Fruit fly (Drosophila melanogaster) whole organism, embryonic: ENCODE results near the gene Rab9D.

Source experiments
- Ada2b ChIP-seq: fragments of 200-800 bp; sonication (Bioruptor generic); IDR thresholded peaks from 2 replicates; pipeline ENCODE4 v1.3.6; 2022; ENCODE audit warnings: missing biosample characterization, missing genetic modification characterization
- Bteb2 ChIP-seq: fragments of 200-800 bp; sonication (Bioruptor generic); optimal IDR thresholded peaks from 2 replicates; lab custom pipeline; 2016; ENCODE audit warnings: missing biosample characterization, missing genetic modification characterization
- CG11560 ChIP-seq: fragments of 200-800 bp; sonication (Bioruptor generic); IDR thresholded peaks from 3 replicates; pipeline ENCODE4 v1.3.6; 2022; ENCODE audit warnings: missing biosample characterization, missing genetic modification characterization
- CG12155 ChIP-seq: fragments of 200-800 bp; sonication (Bioruptor generic); optimal IDR thresholded peaks from 3 replicates; lab custom pipeline; 2016; ENCODE audit warnings: missing biosample characterization, missing genetic modification characterization
- CG12236 ChIP-seq: fragments of 200-800 bp; sonication (Bioruptor generic); optimal IDR thresholded peaks from 2 replicates; lab custom pipeline; 2016; ENCODE audit warnings: missing biosample characterization, missing genetic modification characterization
- CG12391 ChIP-seq: fragments of 200-800 bp; sonication (Bioruptor generic); optimal IDR thresholded peaks from 3 replicates; lab custom pipeline; 2018; ENCODE audit warnings: missing biosample characterization, mild to moderate bottlenecking, missing genetic modification characterization, moderate library complexity
- CG13624 ChIP-seq: fragments of 200-800 bp; sonication (Bioruptor generic); optimal IDR thresholded peaks from 2 replicates; lab custom pipeline; 2016; ENCODE audit warnings: missing biosample characterization, missing genetic modification characterization
- CG14860 ChIP-seq: fragments of 200-800 bp; sonication (Bioruptor generic); IDR thresholded peaks from 3 replicates; pipeline ENCODE4 v1.3.6; 2022; ENCODE audit warnings: missing biosample characterization, missing genetic modification characterization; ENCODE audit not compliant: partially characterized antibody
- CG1603 ChIP-seq: fragments of 200-800 bp; sonication (Bioruptor generic); optimal IDR thresholded peaks from 2 replicates; lab custom pipeline; 2019; ENCODE audit warnings: missing biosample characterization, mild to moderate bottlenecking, missing genetic modification characterization, moderate library complexity
- CG16779 ChIP-seq: fragments of 200-800 bp; sonication (Bioruptor generic); IDR thresholded peaks from 2 replicates; pipeline ENCODE4 v1.3.6; 2022; ENCODE audit warnings: missing biosample characterization, missing genetic modification characterization
- CG16815 ChIP-seq: fragments of 200-800 bp; sonication (Bioruptor generic); optimal IDR thresholded peaks from 3 replicates; lab custom pipeline; 2017; ENCODE audit warnings: missing biosample characterization, mild to moderate bottlenecking, missing genetic modification characterization
- CG17612 ChIP-seq: fragments of 200-800 bp; sonication (Bioruptor generic); IDR thresholded peaks from 2 replicates; pipeline ENCODE4 v1.3.6; 2022; ENCODE audit warnings: missing biosample characterization, missing genetic modification characterization
- CG2116 ChIP-seq: fragments of 200-800 bp; sonication (Bioruptor generic); optimal IDR thresholded peaks from 3 replicates; lab custom pipeline; 2018; ENCODE audit warnings: missing biosample characterization, mild to moderate bottlenecking, missing genetic modification characterization
- CG30403 ChIP-seq: fragments of 200-800 bp; sonication (Bioruptor generic); optimal IDR thresholded peaks from 3 replicates; lab custom pipeline; 2016; ENCODE audit warnings: missing biosample characterization, missing genetic modification characterization
- CG31365 ChIP-seq: fragments of 200-800 bp; sonication (Bioruptor generic); optimal IDR thresholded peaks from 2 replicates; lab custom pipeline; 2018; ENCODE audit warnings: missing biosample characterization, mild to moderate bottlenecking, missing genetic modification characterization
- CG34376 ChIP-seq: fragments of 200-800 bp; sonication (Bioruptor generic); optimal IDR thresholded peaks from 2 replicates; lab custom pipeline; 2018; ENCODE audit warnings: missing biosample characterization, mild to moderate bottlenecking, missing genetic modification characterization
- CG6654 ChIP-seq: fragments of 200-800 bp; sonication (Bioruptor generic); optimal IDR thresholded peaks from 2 replicates; lab custom pipeline; 2017; ENCODE audit warnings: missing biosample characterization, mild to moderate bottlenecking, missing genetic modification characterization
- CG7839 ChIP-seq: fragments of 200-800 bp; sonication (Bioruptor generic); optimal IDR thresholded peaks from 3 replicates; lab custom pipeline; 2018; ENCODE audit warnings: missing biosample characterization, mild to moderate bottlenecking, missing genetic modification characterization, moderate library complexity
- CG7928 ChIP-seq: fragments of 200-800 bp; sonication (Bioruptor generic); optimal IDR thresholded peaks from 2 replicates; lab custom pipeline; 2017; ENCODE audit warnings: missing biosample characterization, mild to moderate bottlenecking, missing genetic modification characterization
- CG8359 ChIP-seq: fragments of 200-800 bp; sonication (Bioruptor generic); optimal IDR thresholded peaks from 2 replicates; lab custom pipeline; 2017; ENCODE audit warnings: missing biosample characterization, mild to moderate bottlenecking, missing genetic modification characterization, borderline replicate concordance
- CkIIα-i1 ChIP-seq: fragments of 200-800 bp; sonication (Bioruptor generic); IDR thresholded peaks from 2 replicates; pipeline ENCODE4 v1.3.6; 2022; ENCODE audit warnings: missing biosample characterization, missing genetic modification characterization
- D19B ChIP-seq: fragments of 200-800 bp; sonication (Bioruptor generic); optimal IDR thresholded peaks from 2 replicates; lab custom pipeline; 2017; ENCODE audit warnings: missing biosample characterization, mild to moderate bottlenecking, missing genetic modification characterization
- HHEX ChIP-seq: fragments of 200-800 bp; sonication (Bioruptor generic); optimal IDR thresholded peaks from 3 replicates; lab custom pipeline; 2017; ENCODE audit warnings: missing biosample characterization, mild to moderate bottlenecking, missing genetic modification characterization, missing genetic modification reagents
- Meics ChIP-seq: fragments of 200-800 bp; sonication (Bioruptor generic); optimal IDR thresholded peaks from 2 replicates; lab custom pipeline; 2017; ENCODE audit warnings: missing biosample characterization, mild to moderate bottlenecking, missing genetic modification characterization
- Mes4 ChIP-seq: fragments of 200-800 bp; sonication (Bioruptor generic); optimal IDR thresholded peaks from 2 replicates; lab custom pipeline; 2016; ENCODE audit warnings: missing biosample characterization, missing genetic modification characterization
- Oaz ChIP-seq: fragments of 200-800 bp; sonication (Bioruptor generic); IDR thresholded peaks from 2 replicates; pipeline ENCODE4 v1.3.6; 2022; ENCODE audit warnings: missing biosample characterization, missing genetic modification characterization
- Rfx ChIP-seq: fragments of 200-800 bp; sonication (Bioruptor generic); IDR thresholded peaks from 2 replicates; pipeline ENCODE4 v1.3.6; 2022; ENCODE audit warnings: missing biosample characterization, missing genetic modification characterization
- Rx ChIP-seq: fragments of 200-800 bp; sonication (Bioruptor generic); IDR thresholded peaks from 2 replicates; pipeline ENCODE4 v1.3.6; 2022; ENCODE audit warnings: missing biosample characterization, missing genetic modification characterization
- ash1 ChIP-seq: fragments of 200-800 bp; sonication (Bioruptor generic); optimal IDR thresholded peaks from 2 replicates; lab custom pipeline; 2018; ENCODE audit warnings: missing biosample characterization, mild to moderate bottlenecking, missing genetic modification characterization
- bigmax ChIP-seq: fragments of 200-800 bp; sonication (Bioruptor generic); optimal IDR thresholded peaks from 2 replicates; lab custom pipeline; 2018; ENCODE audit warnings: missing biosample characterization, mild to moderate bottlenecking, missing genetic modification characterization
- br ChIP-seq: fragments of >200 bp; optimal IDR thresholded peaks from 2 replicates; lab custom pipeline; 2017
- caup ChIP-seq: fragments of 200-800 bp; sonication (Bioruptor generic); optimal IDR thresholded peaks from 3 replicates; lab custom pipeline; 2017; ENCODE audit warnings: missing biosample characterization, mild to moderate bottlenecking, missing genetic modification characterization, moderate library complexity; ENCODE audit not compliant: severe bottlenecking
- cg ChIP-seq: fragments of 200-800 bp; sonication (Bioruptor generic); optimal IDR thresholded peaks from 3 replicates; lab custom pipeline; 2019; ENCODE audit warnings: missing biosample characterization, mild to moderate bottlenecking, missing genetic modification characterization, moderate library complexity
- chif ChIP-seq, 2 experiments: fragments of 200-800 bp; sonication (Bioruptor generic); optimal IDR thresholded peaks; 3 replicates each; lab custom pipeline; 2016; ENCODE audit warnings: missing biosample characterization in 2 of 2, missing genetic modification characterization in 2 of 2
- chm ChIP-seq: fragments of 200-800 bp; sonication (Bioruptor generic); IDR thresholded peaks from 2 replicates; pipeline ENCODE4 v1.3.6; 2022; ENCODE audit warnings: missing biosample characterization, missing genetic modification characterization
- da ChIP-seq: fragments of 200-800 bp; sonication (Bioruptor generic); optimal IDR thresholded peaks from 2 replicates; lab custom pipeline; 2016; ENCODE audit warnings: missing biosample characterization, missing genetic modification characterization
- dati ChIP-seq: fragments of 200-800 bp; sonication (Bioruptor generic); IDR thresholded peaks from 2 replicates; pipeline ENCODE4 v1.3.6; 2022; ENCODE audit warnings: missing biosample characterization, missing genetic modification characterization
- fd3F ChIP-seq: fragments of 200-800 bp; sonication (Bioruptor generic); optimal IDR thresholded peaks from 2 replicates; lab custom pipeline; 2018; ENCODE audit warnings: missing biosample characterization, mild to moderate bottlenecking, missing genetic modification characterization, moderate library complexity
- h ChIP-seq: fragments of >200 bp; optimal IDR thresholded peaks from 2 replicates; lab custom pipeline; 2017
- jigr1 ChIP-seq: fragments of 200-800 bp; sonication (Bioruptor generic); IDR thresholded peaks from 3 replicates; pipeline ENCODE4 v1.3.6; 2022; ENCODE audit warnings: missing biosample characterization, missing genetic modification characterization
- jing ChIP-seq: fragments of 200-800 bp; sonication (Bioruptor generic); optimal IDR thresholded peaks from 2 replicates; lab custom pipeline; 2018; ENCODE audit warnings: missing biosample characterization, mild to moderate bottlenecking, missing genetic modification characterization
- kah ChIP-seq: fragments of 200-800 bp; sonication (Bioruptor generic); optimal IDR thresholded peaks from 2 replicates; lab custom pipeline; 2018; ENCODE audit warnings: missing biosample characterization, mild to moderate bottlenecking, missing genetic modification characterization
- pfk ChIP-seq: fragments of 200-800 bp; sonication (Bioruptor generic); optimal IDR thresholded peaks from 2 replicates; lab custom pipeline; 2018; ENCODE audit warnings: missing biosample characterization, mild to moderate bottlenecking, missing genetic modification characterization, moderate library complexity
- phol ChIP-seq: fragments of 200-800 bp; sonication (Bioruptor generic); optimal IDR thresholded peaks from 3 replicates; lab custom pipeline; 2018; ENCODE audit warnings: missing biosample characterization, mild to moderate bottlenecking, missing genetic modification characterization, moderate library complexity
- sc ChIP-seq, 3 experiments: fragments of >200 bp in 2 of 3; fragments of 200-800 bp in 1 of 3; sonication (Bioruptor generic) in 1 of 3; optimal IDR thresholded peaks; 2 replicates in 2 of 3; 3 replicates in 1 of 3; lab custom pipeline; 2017; ENCODE audit warnings: mild to moderate bottlenecking in 1 of 3, missing biosample characterization in 1 of 3, missing genetic modification characterization in 1 of 3, missing genetic modification reagents in 1 of 3
- tna ChIP-seq: fragments of 200-800 bp; sonication (Bioruptor generic); IDR thresholded peaks from 2 replicates; pipeline ENCODE4 v1.3.6; 2022; ENCODE audit warnings: missing biosample characterization, missing genetic modification characterization; ENCODE audit not compliant: partially characterized antibody
- trh ChIP-seq: fragments of 200-800 bp; sonication (Bioruptor generic); optimal IDR thresholded peaks from 2 replicates; lab custom pipeline; 2016; ENCODE audit warnings: missing biosample characterization, missing genetic modification characterization
- zen2 ChIP-seq: fragments of 200-800 bp; sonication (Bioruptor generic); IDR thresholded peaks from 3 replicates; pipeline ENCODE4 v1.3.6; 2022; ENCODE audit warnings: missing biosample characterization, missing genetic modification characterization; ENCODE audit not compliant: partially characterized antibody

The Rab9D gene

dm6 chrX:10599318-10599717, 10.4 kb downstream of the Rab9D start (continued):
- TF ChIP-seq D19B (peak; percentile 68), CG16779 (GFP tag; lab: Robert Waterston, UW) (no peak), CkIIα-i1 (GFP tag; lab: Robert Waterston, UW) (no peak), CG8359 (GFP tag; lab: Kevin White, UChicago) (no peak), HHEX (GFP tag; lab: Kevin White, UChicago) (no peak), CG16815 (no peak), da (GFP tag; lab: Kevin White, UChicago) (no peak), bigmax (GFP tag; lab: Kevin White, UChicago) (no peak), CG7928 (GFP tag; lab: Kevin White, UChicago) (no peak), br (lab: Kevin White, UChicago) (no peak), CG14860 (GFP tag; lab: Robert Waterston, UW) (no peak), fd3F (GFP tag; lab: Kevin White, UChicago) (no peak), sc (optimal IDR thresholded peaks at IDR 0.05; lab: Kevin White, UChicago) (no peak), sc (GFP tag; optimal IDR thresholded peaks at IDR 0.05; lab: Kevin White, UChicago) (no peak), CG2116 (GFP tag; lab: Kevin White, UChicago) (no peak), CG34376 (peak; percentile 15)
- TF ChIP-seq, all 482 proteins: peak for 4

dm6 chrX:10600254-10600916, 11.5 kb downstream of the Rab9D start:
- TF ChIP-seq chif (GFP tag; optimal IDR thresholded peaks at IDR 0.05; lab: Kevin White, UChicago) (peak; percentile 43 to 45), kah (GFP tag; lab: Kevin White, UChicago) (no peak), CG12236 (no peak), jigr1 (no peak), zen2 (GFP tag; lab: Robert Waterston, UW) (no peak), Rfx (GFP tag; lab: Robert Waterston, UW) (peak; percentile 71), CG11560 (tag; lab: Robert Waterston, UW) (no peak), tna (GFP tag; lab: Robert Waterston, UW) (no peak), cg (GFP tag; lab: Kevin White, UChicago) (peak; percentile 32), CG12155 (GFP tag; lab: Kevin White, UChicago) (peak; percentile 15), h (lab: Kevin White, UChicago) (no peak), CG6654 (GFP tag; lab: Kevin White, UChicago) (no peak), chm (GFP tag; lab: Robert Waterston, UW) (peak; percentile 38; the same call in 1 of the 2 replicates), CG30403 (peak; percentile 41), Ada2b (GFP tag; lab: Robert Waterston, UW) (peak; percentile 71), Oaz (GFP tag; lab: Robert Waterston, UW) (no peak), caup (GFP tag; lab: Kevin White, UChicago) (peak; percentile 18), CG7839 (tag; lab: Kevin White, UChicago) (no peak), Rx (GFP tag; lab: Robert Waterston, UW) (peak; percentile 69), dati (peak; percentile 62; the same call in 1 of the 2 replicates), Mes4 (GFP tag; lab: Kevin White, UChicago) (no peak), pfk (no peak), phol (tag; lab: Kevin White, UChicago) (peak; percentile 41), CG17612 (GFP tag; lab: Robert Waterston, UW) (0 out of 2 replicates have a peak, but pooled peaks have one; percentile 7), trh (GFP tag; lab: Kevin White, UChicago) (no peak), jing (GFP tag; lab: Kevin White, UChicago) (no peak), Meics (GFP tag; lab: Kevin White, UChicago) (peak; percentile 49), Bteb2 (GFP tag; lab: Kevin White, UChicago) (no peak), CG13624 (GFP tag; lab: Kevin White, UChicago) (peak; percentile 39), ash1 (GFP tag; lab: Kevin White, UChicago) (no peak), CG12391 (peak; percentile 37), CG1603 (tag; lab: Kevin White, UChicago) (peak; percentile 68), CG31365 (no peak)
